Worm (Caenorhabditis elegans): Measurements from ENCODE around the gene srd-56.

DNA sequence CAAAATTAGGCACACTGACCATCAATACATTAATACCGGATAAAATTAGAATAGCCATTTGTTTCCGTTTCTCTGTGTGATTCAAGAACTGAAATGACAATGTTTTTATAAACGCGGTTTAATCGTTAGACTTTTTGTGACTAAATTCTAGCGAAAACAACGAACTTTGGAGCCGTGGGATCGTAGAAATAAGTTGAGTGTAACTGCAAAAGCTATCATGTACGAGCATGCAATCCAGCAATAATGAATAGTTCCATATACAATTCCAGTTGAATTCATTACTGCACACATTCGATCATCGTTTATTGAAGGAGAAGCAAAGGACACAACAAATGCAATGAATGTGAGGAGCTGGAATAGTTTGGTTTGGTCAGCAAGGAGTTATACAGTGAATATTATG is 16.9 kb downstream of the srd-56 start:
- TF ChIP-seq skn-1 (tag; optimal IDR thresholded peaks at IDR 0.05) (no peak), ztf-11 (tag; optimal IDR thresholded peaks at IDR 0.05) (no peak), unc-62 (GFP tag; optimal IDR thresholded peaks at IDR 0.05) (no peak), ZK546.5 (tag; optimal IDR thresholded peaks at IDR 0.05) (no peak)
